Worm (Caenorhabditis elegans) whole organism, L4/young adult: Measurements from ENCODE around the gene F20B10.3.

Experiments used
- W03F9.2 ChIP-seq: fragments of 150-350 bp; optimal IDR thresholded peaks from 2 replicates; lab custom pipeline; 2014; ENCODE audit warnings: missing biosample characterization, missing genetic modification characterization
- dao-5 ChIP-seq: sonication (generic microtip); optimal IDR thresholded peaks from 2 replicates; lab custom pipeline; 2016; ENCODE audit warnings: missing genotype, missing genetic modification characterization, moderate library complexity, missing compliant biosample characterization
- him-1 ChIP-seq: sonication (generic microtip); optimal IDR thresholded peaks from 2 replicates; lab custom pipeline; 2016; ENCODE audit warnings: missing genotype, missing genetic modification reagents, missing genetic modification characterization, missing compliant biosample characterization

DNA sequence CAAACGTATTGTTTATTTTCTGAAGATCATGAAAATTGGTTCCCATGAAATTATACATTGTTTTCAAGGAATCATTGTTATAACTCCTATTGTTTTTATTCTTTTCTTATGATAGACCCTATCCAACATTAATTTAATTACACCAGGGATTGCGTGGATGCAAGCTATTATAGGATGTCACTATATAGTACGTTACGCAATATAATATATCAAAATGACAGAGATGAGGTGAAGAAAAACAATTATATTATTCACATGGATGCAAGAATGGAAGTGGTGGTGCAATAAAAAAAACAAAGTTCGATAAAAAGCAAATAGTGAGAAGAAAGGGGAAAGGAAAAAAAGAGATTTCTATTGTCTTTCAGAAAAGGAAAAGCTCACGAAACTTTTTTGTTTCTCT lies 25.3 kb downstream of the F20B10.3 start:
- no peak for TF ChIP-seq W03F9.2
- no peak for TF ChIP-seq dao-5 (tag; lab: Kevin White, UChicago)
- TF ChIP-seq him-1 (tag; lab: Kevin White, UChicago): no peak
